Worm (Caenorhabditis elegans) whole organism, L4 larva: ENCODE results near the gene F38E9.4.
A peak's percentile ranks its signal among the peaks of the same experiment; 100 is the strongest.

Source experiments
- D1046.2 ChIP-seq: fragments of 200-800 bp; sonication (Bioruptor generic); IDR thresholded peaks from 2 replicates; pipeline ENCODE4 v1.3.6; 2022; ENCODE audit warnings: missing genetic modification characterization, missing compliant biosample characterization
- F44E2.7 ChIP-seq: fragments of 200-800 bp; sonication (Bioruptor generic); IDR thresholded peaks from 2 replicates; pipeline ENCODE4 v2.1.2; 2022; ENCODE audit warnings: missing genetic modification characterization, missing compliant biosample characterization
- ZK546.5 ChIP-seq, 2 experiments: sonication (generic microtip); optimal IDR thresholded peaks; 2 replicates each; lab custom pipeline; 2017; ENCODE audit warnings: missing biosample characterization in 2 of 2, missing genetic modification characterization in 2 of 2
- ama-1 ChIP-seq: fragments of 150-350 bp; optimal IDR thresholded peaks from 2 replicates; lab custom pipeline; 2014; ENCODE audit warnings: inconsistent platforms, mixed read lengths
- ceh-32 ChIP-seq: sonication (generic microtip); optimal IDR thresholded peaks from 2 replicates; lab custom pipeline; 2016; ENCODE audit warnings: mild to moderate bottlenecking, missing genetic modification characterization, missing compliant biosample characterization; ENCODE audit not compliant: poor library complexity
- dpl-1 ChIP-seq: fragments of 150-350 bp; optimal IDR thresholded peaks from 2 replicates; lab custom pipeline; 2014; ENCODE audit warnings: missing biosample characterization, missing genetic modification reagents, missing genetic modification characterization
- egl-27 ChIP-seq: sonication (generic microtip); optimal IDR thresholded peaks from 3 replicates; lab custom pipeline; 2017; ENCODE audit warnings: missing biosample characterization, missing genetic modification reagents, missing genetic modification characterization
- fkh-10 ChIP-seq: fragments of 150-350 bp; optimal IDR thresholded peaks from 2 replicates; lab custom pipeline; 2014; ENCODE audit warnings: missing biosample characterization, missing genetic modification reagents, missing genetic modification characterization
- mdt-29 ChIP-seq: fragments of 200-800 bp; sonication (Bioruptor generic); IDR thresholded peaks from 2 replicates; pipeline ENCODE4 v1.3.6; 2022; ENCODE audit warnings: missing genetic modification reagents, missing genetic modification characterization, missing compliant biosample characterization
- nhr-28 ChIP-seq: fragments of 150-350 bp; optimal IDR thresholded peaks from 2 replicates; lab custom pipeline; 2014; ENCODE audit warnings: missing biosample characterization, missing genetic modification characterization
- pha-4 ChIP-seq, 2 experiments: fragments of 150-350 bp in 1 of 2; fragments of 200-800 bp in 1 of 2; sonication (Bioruptor generic) in 1 of 2; IDR thresholded peaks in 1 of 2; optimal IDR thresholded peaks in 1 of 2; 2 replicates each; pipeline versions ENCODE4 v1.3.6 to Lab custom; 2014 to 2022; ENCODE audit warnings: missing genetic modification characterization in 2 of 2, missing genetic modification reagents in 2 of 2, missing biosample characterization in 1 of 2, missing compliant biosample characterization in 1 of 2

ce11 chrX:16440949-16441348 lies 10.8 kb upstream of the F38E9.4 start:
- no peak for TF ChIP-seq egl-27 (tag; lab: Kevin White, UChicago)
- no peak for TF ChIP-seq ama-1
- 0 out of 2 replicates have a peak, but pooled peaks have one; percentile 60 for TF ChIP-seq D1046.2
- TF ChIP-seq fkh-10 = no peak
- TF ChIP-seq nhr-28 (tag; lab: Kevin White, UChicago) = no peak
- no peak for TF ChIP-seq ceh-32 (tag; lab: Kevin White, UChicago)
- TF ChIP-seq pha-4 (GFP tag; IDR thresholded peaks at IDR 0.05; lab: Robert Waterston, UW) = 0 out of 2 replicates have a peak, but pooled peaks have one; percentile 33
- no peak for TF ChIP-seq pha-4 (tag; optimal IDR thresholded peaks at IDR 0.05; lab: Kevin White, UChicago)
- no peak for TF ChIP-seq mdt-29 (GFP tag; lab: Robert Waterston, UW)
- TF ChIP-seq dpl-1 (GFP tag; lab: Kevin White, UChicago) = no peak
- no peak for TF ChIP-seq ZK546.5 (tag; optimal IDR thresholded peaks at IDR 0.05; lab: Kevin White, UChicago)
- TF ChIP-seq F44E2.7 (GFP tag; lab: Robert Waterston, UW) = no peak
